Worm (Caenorhabditis elegans): ENCODE measurements around the gene F55A11.4.
A peak's percentile ranks its signal among the peaks of the same experiment; 100 is the strongest.

Gene F55A11.4

ce11 chrV:11770053-11770517 is at the start of gene F55A11.4:
TSS of gene F55A11.4 (plus strand) at chrV:11770467.
- TF ChIP-seq lsy-2 (tag; optimal IDR thresholded peaks at IDR 0.05) (peak in 1 of 2 experiments; percentile 29), nhr-71 (tag; optimal IDR thresholded peaks at IDR 0.05) (peak; percentile 9), C04F5.9 (tag; optimal IDR thresholded peaks at IDR 0.05) (no peak), vab-15 (tag; optimal IDR thresholded peaks at IDR 0.05) (no peak), nhr-237 (tag; optimal IDR thresholded peaks at IDR 0.05) (no peak), nhr-84 (tag; optimal IDR thresholded peaks at IDR 0.05) (no peak), snpc-4 (tag; optimal IDR thresholded peaks at IDR 0.05) (no peak), swsn-7 (tag; optimal IDR thresholded peaks at IDR 0.05) (no peak), lin-39 (tag; optimal IDR thresholded peaks at IDR 0.05) (no peak), lir-3 (tag; optimal IDR thresholded peaks at IDR 0.05; ENCODE audit: poor library complexity) (no peak), hlh-17 (GFP tag; optimal IDR thresholded peaks at IDR 0.05; ENCODE audit: borderline replicate concordance) (no peak), unc-86 (tag; optimal IDR thresholded peaks at IDR 0.05) (no peak), blmp-1 (tag; optimal IDR thresholded peaks at IDR 0.05) (peak; percentile 35), ceh-90 (tag; optimal IDR thresholded peaks at IDR 0.05) (no peak), hpl-2 (GFP tag; optimal IDR thresholded peaks at IDR 0.05) (no peak), dpl-1 (GFP tag; optimal IDR thresholded peaks at IDR 0.05) (peak; percentile 27 to 48 (median 46)), fkh-8 (tag; optimal IDR thresholded peaks at IDR 0.05) (no peak), efl-1 (optimal IDR thresholded peaks at IDR 0.05) (peak in 1 of 2 experiments; percentile 42), efl-1 (GFP tag; optimal IDR thresholded peaks at IDR 0.05 in 1 of 2) (peak; percentile 50 to 92), unc-98 (GFP tag; IDR thresholded peaks at IDR 0.05) (no peak), C16A3.4 (tag; optimal IDR thresholded peaks at IDR 0.05) (no peak), ceh-8 (GFP tag; optimal IDR thresholded peaks at IDR 0.05) (no peak), nhr-85 (tag) (peak; percentile 52), nhr-12 (tag; optimal IDR thresholded peaks at IDR 0.05) (no peak), lin-35 (GFP tag; optimal IDR thresholded peaks at IDR 0.05) (peak in 1 of 2 experiments; percentile 43)

ce11 chrV:11722858-11723257 is 47.4 kb upstream of the F55A11.4 start:
- TF ChIP-seq hlh-17 (GFP tag; optimal IDR thresholded peaks at IDR 0.05; ENCODE audit: borderline replicate concordance): no peak
- TF ChIP-seq efl-1 (optimal IDR thresholded peaks at IDR 0.05): no peak
- TF ChIP-seq efl-1 (GFP tag; optimal IDR thresholded peaks at IDR 0.05 in 1 of 2): peak in 1 of 2 experiments; percentile 68
- no peak for TF ChIP-seq fkh-8 (tag; optimal IDR thresholded peaks at IDR 0.05)

- TF ChIP-seq snpc-4 (tag; optimal IDR thresholded peaks at IDR 0.05) (no peak), unc-86 (tag; optimal IDR thresholded peaks at IDR 0.05) (no peak), zip-4 (GFP tag; optimal IDR thresholded peaks at IDR 0.05) (no peak), rnt-1 (tag; optimal IDR thresholded peaks at IDR 0.05) (no peak), mdl-1 (tag; optimal IDR thresholded peaks at IDR 0.05) (no peak), fkh-10 (GFP tag; optimal IDR thresholded peaks at IDR 0.05) (no peak), tlp-1 (tag; optimal IDR thresholded peaks at IDR 0.05) (no peak), tbx-2 (tag; optimal IDR thresholded peaks at IDR 0.05) (no peak), alr-1 (tag; optimal IDR thresholded peaks at IDR 0.05; ENCODE audit: borderline replicate concordance) (no peak)
Measured at ce11 chrV:11725971-11726370, 44.3 kb upstream of the F55A11.4 start, which contains the start of gene daf-11. TSS of gene daf-11 (minus strand) at chrV:11726071.

ce11 chrV:11730060-11730459 is 40.2 kb upstream of the F55A11.4 start, which contains the start of gene rhr-2:
TSS of gene rhr-2 (minus strand) at chrV:11730160.
- TF ChIP-seq pag-3 (tag; optimal IDR thresholded peaks at IDR 0.05; ENCODE audit: borderline replicate concordance, insufficient read depth) (no peak), sox-4 (tag; optimal IDR thresholded peaks at IDR 0.05) (no peak), pax-3 (tag; optimal IDR thresholded peaks at IDR 0.05) (no peak), snu-23 (GFP tag; optimal IDR thresholded peaks at IDR 0.05) (no peak), grh-1 (GFP tag; IDR thresholded peaks at IDR 0.05) (no peak), rnt-1 (tag; optimal IDR thresholded peaks at IDR 0.05) (no peak), blmp-1 (tag; optimal IDR thresholded peaks at IDR 0.05) (no peak), F16B12.6 (tag; optimal IDR thresholded peaks at IDR 0.05) (no peak), Y116A8C.19 (tag; optimal IDR thresholded peaks at IDR 0.05; ENCODE audit: borderline replicate concordance) (no peak), nhr-12 (tag; optimal IDR thresholded peaks at IDR 0.05) (no peak), lir-3 (tag; optimal IDR thresholded peaks at IDR 0.05; ENCODE audit: poor library complexity) (no peak), egl-27 (tag; optimal IDR thresholded peaks at IDR 0.05) (no peak), fkh-8 (tag; optimal IDR thresholded peaks at IDR 0.05) (no peak), unc-30 (tag; optimal IDR thresholded peaks at IDR 0.05) (no peak), ceh-82 (tag; optimal IDR thresholded peaks at IDR 0.05) (no peak)

Data from whole organism, L1 larva.